Worm (Caenorhabditis elegans): ENCODE data around the gene col-88.

col-88 gene

DNA sequence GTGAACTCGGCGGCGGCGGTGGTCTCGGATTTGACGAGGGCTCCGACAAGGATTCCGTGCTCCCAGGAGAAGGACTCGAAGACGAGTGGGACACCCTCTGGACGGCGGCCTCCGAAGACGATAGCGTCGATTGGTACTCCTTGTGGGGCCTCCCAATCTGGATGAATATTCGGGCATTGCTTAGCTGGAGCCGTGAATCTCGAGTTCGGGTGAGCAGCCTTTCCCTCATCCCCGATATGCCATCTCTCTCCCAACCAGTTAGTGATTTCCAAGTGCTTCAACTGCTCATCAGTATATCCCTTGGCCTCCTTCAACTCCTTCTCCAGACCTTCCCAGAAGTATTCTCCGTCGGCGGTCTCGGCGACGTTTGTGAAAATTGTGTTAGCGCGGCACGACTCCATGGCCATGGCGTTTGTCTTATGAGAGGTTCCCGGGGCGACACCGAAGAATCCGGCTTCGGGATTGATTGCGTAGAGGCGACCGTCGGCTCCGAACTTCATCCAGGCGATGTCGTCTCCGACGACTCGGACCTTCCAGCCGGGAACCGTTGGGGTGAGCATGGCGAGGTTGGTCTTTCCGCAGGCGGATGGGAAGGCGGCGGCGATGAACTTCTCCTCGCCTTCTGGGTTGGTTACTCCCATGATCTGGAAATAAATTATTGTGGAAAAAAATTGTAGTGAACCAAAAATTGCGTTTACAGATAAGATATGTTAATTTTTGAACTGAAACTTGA is 22.9 kb downstream of the col-88 start:
- no peak for TF ChIP-seq unc-3 (GFP tag; conservative IDR thresholded peaks at IDR 0.05)
- no peak for TF ChIP-seq unc-3 (tag; optimal IDR thresholded peaks at IDR 0.05)
- TF ChIP-seq sox-2 (GFP tag; IDR thresholded peaks at IDR 0.05), result no peak
- TF ChIP-seq sdc-2 (tag; optimal IDR thresholded peaks at IDR 0.05), result peak; percentile 4
- no peak for TF ChIP-seq lin-11 (tag; optimal IDR thresholded peaks at IDR 0.05)

DNA sequence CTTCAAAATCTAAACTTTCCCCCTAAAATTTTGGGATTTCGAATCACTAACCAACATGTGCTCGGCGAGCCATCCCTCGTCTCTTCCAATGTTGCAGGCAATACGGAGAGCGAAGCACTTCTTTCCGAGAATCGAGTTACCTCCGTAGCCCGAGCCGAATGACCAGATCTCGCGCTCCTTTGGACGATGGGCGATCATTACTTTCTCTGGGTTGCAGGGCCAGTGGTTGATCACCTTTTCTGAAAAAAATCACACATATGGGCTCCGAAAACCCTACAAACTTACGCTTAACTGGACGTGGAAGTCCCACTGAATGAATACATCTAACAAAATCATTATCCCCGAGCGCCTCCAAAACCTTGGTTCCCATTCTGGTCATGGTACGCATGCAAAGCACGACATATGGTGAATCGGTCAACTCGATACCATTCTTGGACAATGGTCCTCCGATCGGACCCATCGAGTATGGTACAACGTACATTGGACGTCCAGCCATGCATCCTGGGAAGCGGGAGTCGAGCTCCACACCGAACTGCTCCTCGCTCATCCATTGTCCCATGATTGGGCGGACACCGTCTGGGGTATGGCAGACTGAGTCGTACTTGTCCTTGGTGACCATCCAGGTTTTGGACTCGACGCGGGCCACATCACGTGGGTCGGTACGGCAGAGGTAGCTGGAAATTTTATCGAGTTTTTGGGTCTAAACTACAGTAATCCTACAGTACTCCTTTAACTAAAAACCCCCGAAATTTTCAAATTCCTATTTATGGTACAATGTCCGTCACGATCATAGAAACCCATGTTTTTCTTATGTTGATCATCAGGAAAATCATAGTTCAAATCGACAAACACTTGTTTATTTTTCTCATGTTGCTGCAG is 24.1 kb downstream of the col-88 start:
- TF ChIP-seq mec-3 (tag; optimal IDR thresholded peaks at IDR 0.05; ENCODE audit: borderline replicate concordance) (peak; percentile 9), ceh-2 (tag; optimal IDR thresholded peaks at IDR 0.05) (no peak)

ce11 chrIII:65626-65937 is 24.7 kb downstream of the col-88 start:
- no peak for TF ChIP-seq unc-42 (tag; optimal IDR thresholded peaks at IDR 0.05)
- TF ChIP-seq C08G9.2 (tag; optimal IDR thresholded peaks at IDR 0.05), result no peak
- TF ChIP-seq ceh-18 (tag; optimal IDR thresholded peaks at IDR 0.05), result peak; percentile 8

DNA sequence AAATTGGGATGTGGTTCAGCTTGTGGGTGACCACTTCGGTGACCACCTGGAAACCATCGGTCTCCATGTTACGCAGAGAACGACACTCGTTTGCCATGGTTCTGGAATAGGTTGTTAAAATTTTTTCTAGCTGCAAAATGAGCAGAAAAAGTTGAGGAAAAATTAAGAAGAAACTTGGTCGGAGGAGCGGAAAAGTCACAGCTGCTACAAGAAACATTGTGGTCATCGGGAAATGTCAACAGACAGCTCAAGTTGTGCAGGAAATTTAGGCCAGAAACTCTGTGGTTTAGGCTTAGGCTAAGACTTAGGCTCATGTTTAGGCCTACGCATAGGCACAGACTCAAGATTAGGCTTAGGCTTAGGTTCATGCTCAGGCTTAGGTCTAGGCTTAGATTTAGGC is 25.3 kb downstream of the col-88 start, which contains the start of gene pck-1:
Gene pck-1 (minus strand): TSS at position 101 of the 400 bp plus-strand sequence.
- TF ChIP-seq ceh-2 (tag; optimal IDR thresholded peaks at IDR 0.05), result no peak
- no peak for TF ChIP-seq ceh-9 (tag; optimal IDR thresholded peaks at IDR 0.05)
- no peak for TF ChIP-seq sdc-2 (tag; optimal IDR thresholded peaks at IDR 0.05)
- TF ChIP-seq unc-42 (tag; optimal IDR thresholded peaks at IDR 0.05), result no peak

DNA sequence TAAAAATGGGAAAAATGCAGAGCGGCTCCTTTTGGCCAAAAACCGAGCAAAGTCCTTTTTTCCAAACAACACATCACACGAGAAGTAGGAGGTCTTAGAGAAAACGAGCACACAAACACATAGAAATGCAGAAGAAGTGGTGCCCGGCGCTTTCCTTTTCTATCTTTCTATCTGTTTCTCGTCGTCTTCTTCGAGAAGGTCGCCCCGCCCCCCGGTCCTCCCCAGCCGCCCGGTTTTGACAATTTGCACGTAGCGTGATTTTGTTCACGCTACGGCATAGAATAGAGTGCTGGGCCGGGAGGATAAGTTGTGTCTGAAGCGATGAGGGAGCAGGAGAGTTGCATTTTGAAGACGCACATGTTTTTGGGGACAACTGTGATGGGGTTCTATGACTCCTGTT is 26.2 kb downstream of the col-88 start:
- no peak for TF ChIP-seq ceh-6 (GFP tag; optimal IDR thresholded peaks at IDR 0.05)
- TF ChIP-seq ets-4 (tag; optimal IDR thresholded peaks at IDR 0.05), result no peak
- no peak for TF ChIP-seq lin-11 (tag; optimal IDR thresholded peaks at IDR 0.05)
- TF ChIP-seq rnt-1 (tag; optimal IDR thresholded peaks at IDR 0.05), result no peak
- peak; percentile 24 for TF ChIP-seq unc-42 (tag; optimal IDR thresholded peaks at IDR 0.05)
- TF ChIP-seq ceh-2 (tag; optimal IDR thresholded peaks at IDR 0.05), result no peak
- TF ChIP-seq pha-4 (tag; optimal IDR thresholded peaks at IDR 0.05), result no peak
- peak; percentile 44 for TF ChIP-seq ceh-31 (tag; optimal IDR thresholded peaks at IDR 0.05)
- TF ChIP-seq tbx-2 (tag; optimal IDR thresholded peaks at IDR 0.05), result peak; percentile 15
- TF ChIP-seq ceh-24 (tag; optimal IDR thresholded peaks at IDR 0.05), result no peak
- peak; percentile 5 for TF ChIP-seq unc-55 (GFP tag; optimal IDR thresholded peaks at IDR 0.05)
- peak; percentile 66 for TF ChIP-seq ceh-18 (tag; optimal IDR thresholded peaks at IDR 0.05)

- TF ChIP-seq tbx-7 (tag; optimal IDR thresholded peaks at IDR 0.05) (no peak), fax-1 (tag; optimal IDR thresholded peaks at IDR 0.05) (no peak), ceh-34 (tag; optimal IDR thresholded peaks at IDR 0.05) (no peak), ceh-48 (tag; optimal IDR thresholded peaks at IDR 0.05) (no peak), dmd-4 (tag; optimal IDR thresholded peaks at IDR 0.05; ENCODE audit: borderline replicate concordance) (no peak), dve-1 (tag; optimal IDR thresholded peaks at IDR 0.05) (no peak)
These were observed 28.8 kb downstream of the col-88 start, which contains the start of gene spt-4 for ce11 chrIII:69652-70051. Gene spt-4 (minus strand): TSS chrIII:69752.

ce11 chrIII:72078-72477 is 31.2 kb downstream of the col-88 start:
- TF ChIP-seq odd-2 (tag; optimal IDR thresholded peaks at IDR 0.05), result no peak
- TF ChIP-seq dve-1 (tag; optimal IDR thresholded peaks at IDR 0.05), result no peak
- no peak for TF ChIP-seq hlh-13 (GFP tag; optimal IDR thresholded peaks at IDR 0.05)
- no peak for TF ChIP-seq K09A11.1 (tag; optimal IDR thresholded peaks at IDR 0.05; ENCODE audit: insufficient read depth)

All from whole organism, late embryonic.